Worm (Caenorhabditis elegans) whole organism, L4 larva: Measurements from ENCODE around the gene ceh-21.

ENCODE experiments used
- D1046.2 ChIP-seq: fragments of 200-800 bp; sonication (Bioruptor generic); IDR thresholded peaks from 2 replicates; pipeline ENCODE4 v1.3.6; 2022; ENCODE audit warnings: missing genetic modification characterization, missing compliant biosample characterization
- F10B5.3 ChIP-seq: sonication (generic microtip); optimal IDR thresholded peaks from 2 replicates; lab custom pipeline; 2016; ENCODE audit warnings: mild to moderate bottlenecking, missing genetic modification characterization, missing compliant biosample characterization
- F26F4.8 ChIP-seq: fragments of 200-800 bp; sonication (Bioruptor generic); conservative IDR thresholded peaks from 2 replicates; pipeline ENCODE4 v1.3.6; 2022; ENCODE audit warnings: missing genetic modification characterization, missing compliant biosample characterization
- F37D6.2 ChIP-seq: sonication (generic microtip); optimal IDR thresholded peaks from 2 replicates; lab custom pipeline; 2016; ENCODE audit warnings: mild to moderate bottlenecking, missing genetic modification characterization, missing compliant biosample characterization
- F49E8.2 ChIP-seq: sonication (generic microtip); optimal IDR thresholded peaks from 2 replicates; lab custom pipeline; 2016; ENCODE audit warnings: missing compliant biosample characterization, mild to moderate bottlenecking, missing genetic modification characterization, borderline replicate concordance
- T20F7.1 ChIP-seq: fragments of 200-800 bp; sonication (Bioruptor generic); optimal IDR thresholded peaks from 2 replicates; lab custom pipeline; 2018; ENCODE audit warnings: mild to moderate bottlenecking, missing genetic modification characterization, missing compliant biosample characterization
- Y105C5A.15 ChIP-seq: fragments of 200-800 bp; sonication (Bioruptor generic); IDR thresholded peaks from 2 replicates; pipeline ENCODE4 v1.3.6; 2022; ENCODE audit warnings: missing genetic modification characterization, missing compliant biosample characterization
- Y48G9A.11 ChIP-seq: fragments of 200-800 bp; sonication (Bioruptor generic); IDR thresholded peaks from 2 replicates; pipeline ENCODE4 v1.3.6; 2022; ENCODE audit warnings: missing genetic modification reagents, missing genetic modification characterization, missing compliant biosample characterization
- ZK337.2 ChIP-seq: fragments of 200-800 bp; sonication (Bioruptor generic); IDR thresholded peaks from 2 replicates; pipeline ENCODE4 v1.3.6; 2022; ENCODE audit warnings: missing genetic modification reagents, missing genetic modification characterization, missing compliant biosample characterization
- aly-2 ChIP-seq: sonication (generic microtip); optimal IDR thresholded peaks from 2 replicates; lab custom pipeline; 2018; ENCODE audit warnings: missing biosample characterization, missing genetic modification characterization
- arid-1 ChIP-seq: fragments of 200-800 bp; sonication (Bioruptor generic); conservative IDR thresholded peaks from 2 replicates; pipeline ENCODE4 v1.3.6; 2022; ENCODE audit warnings: missing genetic modification reagents, missing genetic modification characterization, missing compliant biosample characterization
- ceh-20 ChIP-seq: fragments of 200-800 bp; sonication (Bioruptor generic); IDR thresholded peaks from 2 replicates; pipeline ENCODE4 v1.3.6; 2022; ENCODE audit warnings: missing genetic modification reagents, missing genetic modification characterization, missing compliant biosample characterization
- ceh-82 ChIP-seq: sonication (generic microtip); optimal IDR thresholded peaks from 2 replicates; lab custom pipeline; 2017; ENCODE audit warnings: missing biosample characterization, missing genetic modification characterization
- ces-1 ChIP-seq: fragments of 150-350 bp; sonication (generic microtip); optimal IDR thresholded peaks from 4 replicates; lab custom pipeline; 2014; ENCODE audit warnings: missing biosample characterization, missing genetic modification reagents, missing genetic modification characterization
- daf-12 ChIP-seq: fragments of 150-350 bp; optimal IDR thresholded peaks from 2 replicates; lab custom pipeline; 2014; ENCODE audit warnings: missing biosample characterization, missing genetic modification reagents, missing genetic modification characterization
- dmd-8 ChIP-seq: fragments of 200-800 bp; sonication (Bioruptor generic); IDR thresholded peaks from 2 replicates; pipeline ENCODE4 v1.3.6; 2022; ENCODE audit warnings: missing genetic modification characterization, missing compliant biosample characterization
- dpl-1 ChIP-seq: fragments of 150-350 bp; optimal IDR thresholded peaks from 2 replicates; lab custom pipeline; 2014; ENCODE audit warnings: missing biosample characterization, missing genetic modification reagents, missing genetic modification characterization
- duxl-1 ChIP-seq: sonication (generic microtip); optimal IDR thresholded peaks from 2 replicates; lab custom pipeline; 2016; ENCODE audit warnings: mild to moderate bottlenecking, missing genetic modification characterization, moderate library complexity, missing compliant biosample characterization; ENCODE audit not compliant: poor library complexity
- egl-43 ChIP-seq: fragments of 200-800 bp; sonication (Bioruptor generic); IDR thresholded peaks from 2 replicates; pipeline ENCODE4 v1.3.6; 2022; ENCODE audit warnings: missing genetic modification reagents, missing genetic modification characterization, missing compliant biosample characterization
- fkh-10 ChIP-seq: fragments of 150-350 bp; optimal IDR thresholded peaks from 2 replicates; lab custom pipeline; 2014; ENCODE audit warnings: missing biosample characterization, missing genetic modification reagents, missing genetic modification characterization
- gei-8 ChIP-seq: fragments of 200-800 bp; sonication (Bioruptor generic); optimal IDR thresholded peaks from 2 replicates; lab custom pipeline; 2018; ENCODE audit warnings: mild to moderate bottlenecking, missing genetic modification characterization, missing compliant biosample characterization
- hif-1 ChIP-seq, 2 experiments: sonication (generic microtip); optimal IDR thresholded peaks; 2 replicates each; lab custom pipeline; 2016 to 2017; ENCODE audit warnings: missing compliant biosample characterization in 2 of 2, missing genetic modification characterization in 2 of 2, missing genetic modification reagents in 2 of 2, missing genotype in 2 of 2, mild to moderate bottlenecking in 1 of 2
- hlh-11 ChIP-seq: fragments of 200-800 bp; sonication (Bioruptor generic); optimal IDR thresholded peaks from 2 replicates; lab custom pipeline; 2018; ENCODE audit warnings: mild to moderate bottlenecking, missing genetic modification characterization, missing compliant biosample characterization
- hlh-30 ChIP-seq: sonication (generic microtip); optimal IDR thresholded peaks from 2 replicates; lab custom pipeline; 2017; ENCODE audit warnings: antibody characterized with exemption, mild to moderate bottlenecking, missing genetic modification characterization, missing compliant biosample characterization; ENCODE audit not compliant: insufficient read depth
- hmg-1.1 ChIP-seq: fragments of 200-800 bp; sonication (Bioruptor generic); IDR thresholded peaks from 2 replicates; pipeline ENCODE4 v1.3.6; 2022; ENCODE audit warnings: missing genetic modification reagents, missing genetic modification characterization, missing compliant biosample characterization
- jun-1 ChIP-seq: fragments of 150-350 bp; optimal IDR thresholded peaks from 2 replicates; lab custom pipeline; 2014; ENCODE audit warnings: missing biosample characterization, missing genetic modification reagents, missing genetic modification characterization
- lin-15B ChIP-seq: fragments of 150-350 bp; sonication (generic microtip); optimal IDR thresholded peaks from 3 replicates; lab custom pipeline; 2014; ENCODE audit warnings: missing biosample characterization, missing genetic modification characterization
- lin-29 ChIP-seq: fragments of 200-800 bp; sonication (Bioruptor generic); IDR thresholded peaks from 2 replicates; pipeline ENCODE4 v1.3.6; 2022; ENCODE audit warnings: missing genetic modification reagents, missing genetic modification characterization, missing compliant biosample characterization
- lin-38 ChIP-seq: fragments of 200-800 bp; sonication (Bioruptor generic); IDR thresholded peaks from 2 replicates; pipeline ENCODE4 v1.3.6; 2022; ENCODE audit warnings: missing genetic modification reagents, missing genetic modification characterization, missing compliant biosample characterization
- lin-39 ChIP-seq: fragments of 150-350 bp; optimal IDR thresholded peaks from 2 replicates; lab custom pipeline; 2014; ENCODE audit warnings: missing biosample characterization, missing genetic modification reagents, missing genetic modification characterization
- lir-3 ChIP-seq: sonication (generic microtip); optimal IDR thresholded peaks from 2 replicates; lab custom pipeline; 2016; ENCODE audit warnings: mild to moderate bottlenecking, missing genetic modification characterization, missing compliant biosample characterization
- lsy-2 ChIP-seq, 2 experiments: fragments of 150-350 bp in 1 of 2; sonication (generic microtip) in 1 of 2; optimal IDR thresholded peaks; 2 replicates each; lab custom pipeline; 2014 to 2017; ENCODE audit warnings: missing biosample characterization in 2 of 2, missing genetic modification characterization in 2 of 2
- mdl-1 ChIP-seq, 2 experiments: fragments of 150-350 bp in 1 of 2; sonication (generic microtip) in 1 of 2; optimal IDR thresholded peaks; 2 replicates each; lab custom pipeline; 2014 to 2017; ENCODE audit warnings: missing biosample characterization in 2 of 2, missing genetic modification characterization in 2 of 2
- mes-2 ChIP-seq: sonication (generic microtip); optimal IDR thresholded peaks from 2 replicates; lab custom pipeline; 2016; ENCODE audit warnings: missing genotype, mild to moderate bottlenecking, missing genetic modification characterization, missing compliant biosample characterization; ENCODE audit not compliant: poor library complexity, severe bottlenecking
- nhr-10 ChIP-seq: fragments of 150-350 bp; optimal IDR thresholded peaks from 2 replicates; lab custom pipeline; 2014; ENCODE audit warnings: missing biosample characterization, missing genetic modification characterization
- nhr-41 ChIP-seq: fragments of 200-800 bp; sonication (Bioruptor generic); IDR thresholded peaks from 2 replicates; pipeline ENCODE4 v1.3.6; 2022; ENCODE audit warnings: missing genetic modification reagents, missing genetic modification characterization, missing compliant biosample characterization
- nhr-48 ChIP-seq: sonication (generic microtip); optimal IDR thresholded peaks from 2 replicates; lab custom pipeline; 2016; ENCODE audit warnings: mild to moderate bottlenecking, missing genetic modification characterization, missing compliant biosample characterization
- nhr-76 ChIP-seq: fragments of 150-350 bp; optimal IDR thresholded peaks from 2 replicates; lab custom pipeline; 2014; ENCODE audit warnings: missing biosample characterization, missing genetic modification characterization
- php-3 ChIP-seq: fragments of 200-800 bp; sonication (Bioruptor generic); IDR thresholded peaks from 2 replicates; pipeline ENCODE4 v1.3.6; 2022; ENCODE audit warnings: missing genetic modification reagents, missing genetic modification characterization, missing compliant biosample characterization
- rbr-2 ChIP-seq: sonication (generic microtip); optimal IDR thresholded peaks from 2 replicates; lab custom pipeline; 2016; ENCODE audit warnings: missing genotype, missing genetic modification characterization, missing compliant biosample characterization
- sdz-12 ChIP-seq: fragments of 200-800 bp; sonication (Bioruptor generic); optimal IDR thresholded peaks from 2 replicates; lab custom pipeline; 2018; ENCODE audit warnings: mild to moderate bottlenecking, missing genetic modification characterization, missing compliant biosample characterization
- tra-1 ChIP-seq: fragments of 200-800 bp; sonication (Bioruptor generic); IDR thresholded peaks from 2 replicates; pipeline ENCODE4 v1.3.6; 2022; ENCODE audit warnings: missing genetic modification reagents, missing genetic modification characterization, missing compliant biosample characterization
- unc-130 ChIP-seq: sonication (generic microtip); optimal IDR thresholded peaks from 2 replicates; lab custom pipeline; 2016; ENCODE audit warnings: missing genetic modification reagents, missing genetic modification characterization, missing compliant biosample characterization
- unc-62 ChIP-seq, 3 experiments: fragments of 150-350 bp in 1 of 3; sonication (generic microtip); optimal IDR thresholded peaks in 2 of 3; peaks in 1 of 3; 1 replicate in 1 of 3; 2 replicates in 2 of 3; lab custom pipeline; 2014 to 2017; ENCODE audit warnings: missing biosample characterization in 3 of 3, missing genetic modification characterization in 3 of 3, missing genetic modification reagents in 3 of 3, missing genotype in 1 of 3
- zip-11 ChIP-seq: fragments of 200-800 bp; sonication (Bioruptor generic); IDR thresholded peaks from 2 replicates; pipeline ENCODE4 v1.3.6; 2022; ENCODE audit warnings: missing genetic modification characterization, missing compliant biosample characterization

Gene ceh-21

DNA sequence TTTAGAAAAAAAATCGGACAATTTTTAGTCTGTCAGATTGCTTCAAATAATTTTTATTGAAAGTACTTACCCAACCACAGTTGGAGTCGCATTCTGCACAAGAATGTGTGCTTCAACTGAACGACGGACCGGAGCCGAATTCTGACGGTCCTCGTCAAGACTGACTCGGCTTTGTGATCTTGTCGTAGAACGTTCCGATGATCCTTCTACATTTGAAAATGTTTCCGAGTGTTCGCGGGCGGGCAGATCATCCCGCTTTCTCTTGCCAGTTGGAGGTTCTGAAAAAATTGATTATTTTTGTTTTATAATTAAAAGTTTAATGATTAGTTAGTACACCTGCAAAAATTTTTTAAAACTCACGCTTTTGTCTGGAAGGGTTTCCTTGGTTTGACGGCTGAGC, 4.9 kb downstream of the ceh-21 start:
- TF ChIP-seq unc-62 (GFP tag; optimal IDR thresholded peaks at IDR 0.05 in 1 of 2; lab: Kevin White, UChicago): peak in 1 of 2 experiments; percentile 98
- no peak for TF ChIP-seq unc-62 (tag; optimal IDR thresholded peaks at IDR 0.05; lab: Kevin White, UChicago)
- TF ChIP-seq nhr-76: no peak

DNA sequence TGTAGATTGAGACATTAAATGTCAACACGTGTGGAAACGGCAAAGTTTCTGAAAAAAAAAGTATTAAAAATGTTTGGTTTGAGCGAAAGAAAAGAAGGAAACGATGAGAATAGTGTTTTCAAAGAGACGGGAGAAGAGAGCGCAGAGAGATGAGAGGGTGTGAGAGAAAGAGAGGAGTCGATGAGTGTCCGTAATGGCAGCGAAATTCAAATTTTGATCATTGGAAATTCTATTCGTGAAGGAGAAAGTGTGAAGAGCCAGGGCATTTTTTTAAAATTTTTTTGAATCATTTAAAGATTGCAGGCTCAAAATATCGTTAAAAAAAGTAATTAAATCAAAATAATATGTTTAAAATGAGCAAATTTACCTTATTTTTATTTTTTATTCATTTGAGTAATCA, 7.0 kb downstream of the ceh-21 start, which contains the start of gene T26C11.4:
Gene T26C11.4, minus strand, starts transcription at position 54 of the 400 bp plus-strand sequence.
- no peak for TF ChIP-seq lir-3 (tag; lab: Kevin White, UChicago)
- TF ChIP-seq ces-1 (GFP tag; lab: Kevin White, UChicago): no peak
- no peak for TF ChIP-seq hlh-30 (tag; lab: Kevin White, UChicago)
- no peak for TF ChIP-seq F49E8.2
- TF ChIP-seq mes-2 (tag; lab: Kevin White, UChicago): peak; percentile 59
- no peak for TF ChIP-seq rbr-2
- TF ChIP-seq hlh-11 (tag; lab: Kevin White, UChicago): peak; percentile 11
- TF ChIP-seq dpl-1 (GFP tag; lab: Kevin White, UChicago): peak; percentile 69
- peak; percentile 55 for TF ChIP-seq duxl-1

- TF ChIP-seq jun-1 (peak; percentile 9), Y105C5A.15 (GFP tag; lab: Robert Waterston, UW) (0 out of 2 replicates have a peak, but pooled peaks have one; percentile 26), php-3 (GFP tag; lab: Robert Waterston, UW) (no peak), F37D6.2 (peak; percentile 23), unc-130 (GFP tag; lab: Kevin White, UChicago) (peak; percentile 54), gei-8 (GFP tag; lab: Kevin White, UChicago) (peak; percentile 43), ZK337.2 (0 out of 2 replicates have a peak, but pooled peaks have one; percentile 35), mes-2 (tag; lab: Kevin White, UChicago) (peak; percentile 83), arid-1 (GFP tag; lab: Robert Waterston, UW) (peak; percentile 78), sdz-12 (GFP tag; lab: Kevin White, UChicago) (peak; percentile 76), tra-1 (GFP tag; lab: Robert Waterston, UW) (peak; percentile 86), nhr-48 (peak; percentile 2), ceh-82 (tag; lab: Kevin White, UChicago) (no peak), dmd-8 (peak; percentile 65; the same call in 1 of the 2 replicates), lin-15B (tag; lab: Kevin White, UChicago) (no peak), mdl-1 (tag; optimal IDR thresholded peaks at IDR 0.05; lab: Kevin White, UChicago) (no peak), egl-43 (GFP tag; lab: Robert Waterston, UW) (peak; percentile 93), lin-29 (GFP tag; lab: Robert Waterston, UW) (no peak), ceh-20 (GFP tag; lab: Robert Waterston, UW) (0 out of 2 replicates have a peak, but pooled peaks have one; percentile 54), lsy-2 (tag; optimal IDR thresholded peaks at IDR 0.05; lab: Kevin White, UChicago) (no peak), hlh-11 (tag; lab: Kevin White, UChicago) (peak; percentile 43), hif-1 (tag; optimal IDR thresholded peaks at IDR 0.05; lab: Kevin White, UChicago) (peak in 1 of 2 experiments; percentile 54), hmg-1.1 (peak; percentile 79), daf-12 (tag; lab: Kevin White, UChicago) (no peak), T20F7.1 (no peak), nhr-41 (GFP tag; lab: Robert Waterston, UW) (peak; percentile 73; the same call in 1 of the 2 replicates), fkh-10 (GFP tag; lab: Kevin White, UChicago) (no peak), F10B5.3 (peak; percentile 43), lir-3 (tag; lab: Kevin White, UChicago) (peak; percentile 30), aly-2 (tag; lab: Kevin White, UChicago) (no peak), F26F4.8 (GFP tag; lab: Robert Waterston, UW) (peak; percentile 96), nhr-10 (no peak), duxl-1 (peak; percentile 96), D1046.2 (GFP tag; lab: Robert Waterston, UW) (peak; percentile 82), Y48G9A.11 (GFP tag; lab: Robert Waterston, UW) (0 out of 2 replicates have a peak, but pooled peaks have one; percentile 42), lin-39 (no peak), zip-11 (GFP tag; lab: Robert Waterston, UW) (0 out of 2 replicates have a peak, but pooled peaks have one; percentile 37), lin-38 (GFP tag; lab: Robert Waterston, UW) (peak; percentile 74)
These were observed 14.8 kb downstream of the ceh-21 start for ce11 chrX:1837703-1838102.
